Worm (Caenorhabditis elegans) whole organism, young adult: Measurements from ENCODE around the gene cyp-35C1.

Source experiments
- F52B5.7 ChIP-seq: sonication (generic microtip); optimal IDR thresholded peaks from 2 replicates; lab custom pipeline; 2016; ENCODE audit warnings: mild to moderate bottlenecking, missing genetic modification characterization, missing compliant biosample characterization
- T07F8.4 ChIP-seq: sonication (generic microtip); optimal IDR thresholded peaks from 2 replicates; lab custom pipeline; 2016; ENCODE audit warnings: mild to moderate bottlenecking, missing genetic modification characterization, moderate library complexity, missing compliant biosample characterization
- cebp-2 ChIP-seq: fragments of 200-800 bp; sonication (Bioruptor generic); IDR thresholded peaks from 2 replicates; pipeline ENCODE4 v1.3.6; 2022; ENCODE audit warnings: missing genetic modification characterization, missing compliant biosample characterization
- ceh-27 ChIP-seq: fragments of 200-800 bp; sonication (Bioruptor generic); optimal IDR thresholded peaks from 2 replicates; lab custom pipeline; 2018; ENCODE audit warnings: mild to moderate bottlenecking, missing genetic modification characterization, moderate library complexity, missing compliant biosample characterization
- efl-1 ChIP-seq: fragments of 150-350 bp; optimal IDR thresholded peaks from 2 replicates; lab custom pipeline; 2014; ENCODE audit warnings: missing biosample characterization, missing genetic modification reagents, missing genetic modification characterization
- pha-4 ChIP-seq: fragments of 150-350 bp; sonication (generic microtip); optimal IDR thresholded peaks from 2 replicates; lab custom pipeline; 2014; ENCODE audit warnings: missing biosample characterization, missing genetic modification reagents, missing genetic modification characterization
- unc-62 ChIP-seq: fragments of 150-350 bp; optimal IDR thresholded peaks from 2 replicates; lab custom pipeline; 2014; ENCODE audit warnings: missing biosample characterization, missing genetic modification reagents, missing genetic modification characterization

- TF ChIP-seq unc-62 (GFP tag; lab: Kevin White, UChicago): no peak
- TF ChIP-seq efl-1 (GFP tag; lab: Kevin White, UChicago): no peak
- TF ChIP-seq pha-4 (tag; lab: Kevin White, UChicago): no peak
- TF ChIP-seq cebp-2 (GFP tag; lab: Robert Waterston, UW): no peak
- no peak for TF ChIP-seq F52B5.7 (tag; lab: Kevin White, UChicago)
- TF ChIP-seq T07F8.4 (tag; lab: Kevin White, UChicago): no peak
- TF ChIP-seq ceh-27 (GFP tag; lab: Kevin White, UChicago): no peak
Measured at ce11 chrV:13878226-13878625, 20.1 kb downstream of the cyp-35C1 start.
